Worm (Caenorhabditis elegans): ENCODE results near the gene igdb-1.

DNA sequence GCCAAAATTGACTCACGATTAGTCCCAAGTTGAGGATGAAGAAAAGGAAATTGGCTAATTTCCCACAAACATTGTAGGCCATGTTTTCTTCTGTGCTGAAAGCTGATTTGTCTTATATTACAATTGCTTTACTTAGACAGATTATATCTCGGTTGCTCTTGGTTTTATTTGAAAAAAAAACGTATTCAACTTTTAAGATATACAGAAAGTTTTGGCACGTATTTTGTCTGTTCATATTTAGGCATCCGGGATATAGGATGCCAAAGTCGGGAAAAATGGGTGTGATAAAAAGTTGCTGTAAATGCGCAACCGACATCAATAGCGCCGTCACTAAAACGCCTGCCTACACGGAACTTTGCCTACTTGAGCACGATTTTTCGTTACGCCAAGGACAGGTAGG, 41.3 kb downstream of the igdb-1 start, which contains the start of gene tsp-4:
- TF ChIP-seq mep-1 (tag; optimal IDR thresholded peaks at IDR 0.05): no peak
- TF ChIP-seq elt-3 (tag; optimal IDR thresholded peaks at IDR 0.05): no peak
- no peak for TF ChIP-seq pha-4 (tag; optimal IDR thresholded peaks at IDR 0.05)
- no peak for TF ChIP-seq nhr-76 (tag; optimal IDR thresholded peaks at IDR 0.05)
- no peak for TF ChIP-seq elt-1 (tag; optimal IDR thresholded peaks at IDR 0.05; ENCODE audit: borderline replicate concordance, insufficient read depth)
- TF ChIP-seq flh-1 (GFP tag; optimal IDR thresholded peaks at IDR 0.05): no peak
- TF ChIP-seq lsy-2 (tag; optimal IDR thresholded peaks at IDR 0.05): no peak
- no peak for TF ChIP-seq snpc-4 (tag; optimal IDR thresholded peaks at IDR 0.05)
- no peak for TF ChIP-seq unc-62 (GFP tag; optimal IDR thresholded peaks at IDR 0.05)
- TF ChIP-seq sptf-1 (tag; optimal IDR thresholded peaks at IDR 0.05): no peak
- no peak for TF ChIP-seq unc-39 (tag; optimal IDR thresholded peaks at IDR 0.05)
